Worm (Caenorhabditis elegans): ENCODE results near the gene alh-9.

alh-9 gene

ce11 chrIII:5869429-5869828, 13.6 kb downstream of the alh-9 start, which contains the start of gene F01F1.15:
TSS of gene F01F1.15 (minus strand) at chrIII:5869529.
- TF ChIP-seq nhr-102 (tag; optimal IDR thresholded peaks at IDR 0.05) = no peak
- TF ChIP-seq lim-7 (GFP tag; IDR thresholded peaks at IDR 0.05) = no peak
- no peak for TF ChIP-seq dmd-6 (GFP tag; IDR thresholded peaks at IDR 0.05)
- no peak for TF ChIP-seq saeg-2 (GFP tag; IDR thresholded peaks at IDR 0.05)
- TF ChIP-seq daf-8 (GFP tag; IDR thresholded peaks at IDR 0.05) = no peak
- TF ChIP-seq nhr-42 (GFP tag; IDR thresholded peaks at IDR 0.05) = no peak
- TF ChIP-seq nhr-10 (tag; optimal IDR thresholded peaks at IDR 0.05) = no peak
- no peak for TF ChIP-seq lsy-2 (tag; optimal IDR thresholded peaks at IDR 0.05)
- TF ChIP-seq nhr-6 (tag; optimal IDR thresholded peaks at IDR 0.05) = no peak
- TF ChIP-seq daf-19 (GFP tag; conservative IDR thresholded peaks at IDR 0.05) = no peak
- no peak for TF ChIP-seq skn-1 (tag; optimal IDR thresholded peaks at IDR 0.05)
- no peak for TF ChIP-seq R02D3.7 (tag; optimal IDR thresholded peaks at IDR 0.05)
- TF ChIP-seq pqm-1 (tag; optimal IDR thresholded peaks at IDR 0.05) = no peak
- TF ChIP-seq egl-27 (tag; optimal IDR thresholded peaks at IDR 0.05) = no peak
- TF ChIP-seq daf-16 (GFP tag; optimal IDR thresholded peaks at IDR 0.05) = no peak
- no peak for TF ChIP-seq daf-16 (tag; optimal IDR thresholded peaks at IDR 0.05)
- no peak for TF ChIP-seq lin-39 (tag; optimal IDR thresholded peaks at IDR 0.05)
- TF ChIP-seq zag-1 (tag; optimal IDR thresholded peaks at IDR 0.05) = no peak

- TF ChIP-seq ceh-82 (tag; optimal IDR thresholded peaks at IDR 0.05) (no peak), mxl-3 (GFP tag; optimal IDR thresholded peaks at IDR 0.05) (no peak), ceh-62 (tag; optimal IDR thresholded peaks at IDR 0.05) (no peak), lir-3 (tag; optimal IDR thresholded peaks at IDR 0.05) (no peak), ces-1 (GFP tag; optimal IDR thresholded peaks at IDR 0.05) (no peak), daf-8 (GFP tag; IDR thresholded peaks at IDR 0.05) (no peak), nhr-48 (tag; optimal IDR thresholded peaks at IDR 0.05) (peak; percentile 9), egl-27 (tag; optimal IDR thresholded peaks at IDR 0.05) (no peak), unc-39 (tag; optimal IDR thresholded peaks at IDR 0.05) (no peak), ceh-28 (tag; optimal IDR thresholded peaks at IDR 0.05) (no peak), F37D6.2 (tag; optimal IDR thresholded peaks at IDR 0.05) (peak; percentile 30), cey-2 (tag; optimal IDR thresholded peaks at IDR 0.05; ENCODE audit: borderline replicate concordance, insufficient read depth) (no peak), attf-4 (tag; optimal IDR thresholded peaks at IDR 0.05) (no peak), nhr-41 (GFP tag; IDR thresholded peaks at IDR 0.05) (no peak), saeg-2 (GFP tag; IDR thresholded peaks at IDR 0.05) (no peak), ZK337.2 (GFP tag; IDR thresholded peaks at IDR 0.05) (peak; percentile 90), arid-1 (GFP tag; conservative IDR thresholded peaks at IDR 0.05) (no peak), T26A8.4 (GFP tag; IDR thresholded peaks at IDR 0.05) (peak; percentile 50; the same call in 1 of the 2 replicates), ztf-7 (tag; optimal IDR thresholded peaks at IDR 0.05) (no peak), madf-9 (GFP tag; conservative IDR thresholded peaks at IDR 0.05) (peak; percentile 76), F10B5.3 (tag; optimal IDR thresholded peaks at IDR 0.05) (no peak), nhr-77 (tag; optimal IDR thresholded peaks at IDR 0.05) (no peak), zfp-2 (tag; optimal IDR thresholded peaks at IDR 0.05) (no peak), Y48G9A.11 (GFP tag; IDR thresholded peaks at IDR 0.05) (peak; percentile 72), zip-11 (GFP tag; IDR thresholded peaks at IDR 0.05) (no peak), ctbp-1 (GFP tag; IDR thresholded peaks at IDR 0.05) (no peak), pha-4 (GFP tag; IDR thresholded peaks at IDR 0.05) (0 out of 2 replicates have a peak, but pooled peaks have one; percentile 21), pha-4 (tag; optimal IDR thresholded peaks at IDR 0.05) (no peak), gei-8 (GFP tag; optimal IDR thresholded peaks at IDR 0.05) (no peak), pqm-1 (tag; optimal IDR thresholded peaks at IDR 0.05) (no peak), zip-2 (tag; optimal IDR thresholded peaks at IDR 0.05) (no peak), skn-1 (tag; optimal IDR thresholded peaks at IDR 0.05) (no peak), tra-1 (GFP tag; IDR thresholded peaks at IDR 0.05) (0 out of 2 replicates have a peak, but pooled peaks have one; percentile 40), fkh-10 (GFP tag; optimal IDR thresholded peaks at IDR 0.05) (no peak), T20F7.1 (GFP tag; optimal IDR thresholded peaks at IDR 0.05) (peak; percentile 61), ZK546.5 (tag; optimal IDR thresholded peaks at IDR 0.05) (no peak), set-16 (GFP tag; IDR thresholded peaks at IDR 0.05) (no peak), daf-12 (tag; optimal IDR thresholded peaks at IDR 0.05) (no peak), D1046.2 (GFP tag; IDR thresholded peaks at IDR 0.05) (no peak), fos-1 (tag; optimal IDR thresholded peaks at IDR 0.05) (no peak)
These were observed 15.9 kb downstream of the alh-9 start, which contains the start of the genes F01F1.11 and F01F1.3 for ce11 chrIII:5871760-5872159. TSS of gene F01F1.11 (minus strand) at chrIII:5871877. TSS of gene F01F1.3 (plus strand) at chrIII:5871938.

All from whole organism, L4 larva.